Fruit fly (Drosophila melanogaster): ENCODE data around the gene CG31198.

Gene CG31198

DNA sequence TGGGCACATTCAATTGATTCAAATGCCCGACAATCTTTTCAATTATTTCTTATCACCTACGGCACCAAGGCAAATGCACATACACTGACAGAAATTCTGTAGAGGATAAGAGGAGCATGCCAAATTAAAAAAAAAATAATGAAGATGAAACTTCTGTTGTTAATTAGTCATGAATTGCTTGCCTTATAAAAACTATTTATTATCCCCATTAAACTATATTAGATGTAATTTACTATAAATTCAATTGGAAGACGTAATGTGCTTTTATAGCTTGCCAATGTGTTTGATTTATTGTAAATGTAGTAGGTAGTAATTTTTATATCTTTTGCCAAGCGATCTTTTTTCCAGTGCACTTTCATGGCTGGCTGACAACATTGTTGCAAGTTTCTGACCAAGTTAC is 22.4 kb upstream of the CG31198 start:
- TF ChIP-seq CG10979 (tag; optimal IDR thresholded peaks at IDR 0.05) (peak; percentile 2), nmo (GFP tag; optimal IDR thresholded peaks at IDR 0.05) (peak; percentile 5), Sox102F (GFP tag; optimal IDR thresholded peaks at IDR 0.05) (peak; percentile 27), prd (optimal IDR thresholded peaks at IDR 0.05) (no peak), prd (GFP tag; IDR thresholded peaks at IDR 0.05) (no peak; the same call in 1 of the 3 replicates), Mad (GFP tag; optimal IDR thresholded peaks at IDR 0.05) (no peak), nerfin-1 (tag; optimal IDR thresholded peaks at IDR 0.05) (no peak), disco-r (GFP tag; optimal IDR thresholded peaks at IDR 0.05) (no peak), dmrt99B (tag; optimal IDR thresholded peaks at IDR 0.05) (peak; percentile 16), sna (GFP tag; IDR thresholded peaks at IDR 0.05; ENCODE audit: partially characterized antibody) (no peak), phol (tag; optimal IDR thresholded peaks at IDR 0.05) (peak; percentile 17), CG1792 (GFP tag; optimal IDR thresholded peaks at IDR 0.05) (no peak), pan (optimal IDR thresholded peaks at IDR 0.05) (no peak), pan (GFP tag; optimal IDR thresholded peaks at IDR 0.05 in 1 of 2, IDR thresholded peaks at IDR 0.05 in 1 of 2) (peak in 1 of 2 experiments; percentile 46), Ets65A (GFP tag) (no peak), wor (GFP tag; IDR thresholded peaks at IDR 0.05) (0 out of 2 replicates have a peak, but pooled peaks have one; percentile 15), bbx (GFP tag; IDR thresholded peaks at IDR 0.05; ENCODE audit: partially characterized antibody) (no peak), Xrp1 (GFP tag; IDR thresholded peaks at IDR 0.05) (peak; percentile 43; the same call in 1 of the 2 replicates), slou (GFP tag; optimal IDR thresholded peaks at IDR 0.05) (no peak), CG15601 (tag; optimal IDR thresholded peaks at IDR 0.05) (no peak), hbn (GFP tag; IDR thresholded peaks at IDR 0.05; ENCODE audit: partially characterized antibody) (no peak), Drgx (GFP tag; IDR thresholded peaks at IDR 0.05) (peak; percentile 52), bab2 (GFP tag; optimal IDR thresholded peaks at IDR 0.05) (no peak), CG2129 (GFP tag; IDR thresholded peaks at IDR 0.05; ENCODE audit: partially characterized antibody) (no peak), Ptx1 (GFP tag; IDR thresholded peaks at IDR 0.05) (peak; percentile 38; the same call in 1 of the 2 replicates), CG17328 (GFP tag; IDR thresholded peaks at IDR 0.05) (0 out of 2 replicates have a peak, but pooled peaks have one; percentile 16), CG7556 (GFP tag; optimal IDR thresholded peaks at IDR 0.05) (no peak), CG7839 (tag; optimal IDR thresholded peaks at IDR 0.05) (peak; percentile 5), hkb (optimal IDR thresholded peaks at IDR 0.05) (no peak), hkb (GFP tag; IDR thresholded peaks at IDR 0.05) (peak; percentile 33; the same call in 1 of the 2 replicates), grau (tag; optimal IDR thresholded peaks at IDR 0.05) (no peak), Neu2 (GFP tag; optimal IDR thresholded peaks at IDR 0.05; ENCODE audit: borderline replicate concordance) (no peak), gem (tag; optimal IDR thresholded peaks at IDR 0.05) (peak; percentile 20), sens (GFP tag) (peak; percentile 25), D19B (GFP tag; optimal IDR thresholded peaks at IDR 0.05) (no peak), Sry-β (GFP tag; optimal IDR thresholded peaks at IDR 0.05) (no peak), row (GFP tag; IDR thresholded peaks at IDR 0.05) (0 out of 3 replicates have a peak, but pooled peaks have one; percentile 28), abd-A (tag; optimal IDR thresholded peaks at IDR 0.05) (no peak), HLH3B (GFP tag; IDR thresholded peaks at IDR 0.05) (0 out of 2 replicates have a peak, but pooled peaks have one; percentile 3), CG11504 (tag; optimal IDR thresholded peaks at IDR 0.05) (peak; percentile 37), CG4820 (GFP tag; optimal IDR thresholded peaks at IDR 0.05) (no peak), Hsf (GFP tag; optimal IDR thresholded peaks at IDR 0.05) (no peak), sr (GFP tag; IDR thresholded peaks at IDR 0.05) (no peak), CG3281 (GFP tag; optimal IDR thresholded peaks at IDR 0.05) (no peak), CG32772 (GFP tag; IDR thresholded peaks at IDR 0.05) (0 out of 2 replicates have a peak, but pooled peaks have one; percentile 5), CG17612 (GFP tag; IDR thresholded peaks at IDR 0.05) (no peak)

Data from whole organism, embryonic.